Fruit fly (Drosophila melanogaster): Measurements from ENCODE around the gene CG4456.

Gene CG4456

dm6 chr3L:9379484-9380343 lies 7.2 kb downstream of the CG4456 start, which contains the start of gene Hsp67Ba:
Gene Hsp67Ba, minus strand, starts transcription at chr3L:9379534.
- peak; percentile 51 for TF ChIP-seq Dif (GFP tag; optimal IDR thresholded peaks at IDR 0.05; ENCODE audit: partially characterized antibody)
- no peak for TF ChIP-seq pan (optimal IDR thresholded peaks at IDR 0.05)
- no peak for TF ChIP-seq dl (GFP tag; optimal IDR thresholded peaks at IDR 0.05; ENCODE audit: insufficient read depth in 1 of 2, partially characterized antibody in 2 of 2)
- peak; percentile 11 for TF ChIP-seq woc (GFP tag; optimal IDR thresholded peaks at IDR 0.05)
- peak; percentile 22 for TF ChIP-seq fru (GFP tag; optimal IDR thresholded peaks at IDR 0.05)
- peak; percentile 51 for TF ChIP-seq CrebA (GFP tag; optimal IDR thresholded peaks at IDR 0.05; ENCODE audit: borderline replicate concordance)
- no peak for TF ChIP-seq Myc (optimal IDR thresholded peaks at IDR 0.05)
- TF ChIP-seq Hr83 (GFP tag; optimal IDR thresholded peaks at IDR 0.05; ENCODE audit: poor library complexity, severe bottlenecking) = peak; percentile 26
- peak; percentile 49 for TF ChIP-seq psq (GFP tag; optimal IDR thresholded peaks at IDR 0.05)

- TF ChIP-seq HLH106 (tag; optimal IDR thresholded peaks at IDR 0.05) = peak; percentile 7
- TF ChIP-seq Dfd (GFP tag; optimal IDR thresholded peaks at IDR 0.05) = no peak
- no peak for TF ChIP-seq Hnf4 (GFP tag; optimal IDR thresholded peaks at IDR 0.05)
- TF ChIP-seq Rel (GFP tag; optimal IDR thresholded peaks at IDR 0.05) = no peak
- peak; percentile 70 for TF ChIP-seq Rel (tag; optimal IDR thresholded peaks at IDR 0.05)
- peak in 1 of 2 experiments; percentile 22 for TF ChIP-seq dl (GFP tag; optimal IDR thresholded peaks at IDR 0.05; ENCODE audit: insufficient read depth in 1 of 2, partially characterized antibody in 2 of 2)
- peak; percentile 6 for TF ChIP-seq woc (GFP tag; optimal IDR thresholded peaks at IDR 0.05)
- peak; percentile 36 for TF ChIP-seq Sp1 (GFP tag; optimal IDR thresholded peaks at IDR 0.05)
- TF ChIP-seq CG9705 (GFP tag; optimal IDR thresholded peaks at IDR 0.05) = peak; percentile 39
Measured at dm6 chr3L:9380344-9380849, 7.9 kb downstream of the CG4456 start.

- TF ChIP-seq dmrt93B (GFP tag; optimal IDR thresholded peaks at IDR 0.05) (no peak), Rel (GFP tag; optimal IDR thresholded peaks at IDR 0.05) (no peak), Rel (tag; optimal IDR thresholded peaks at IDR 0.05) (peak; percentile 47), Dfd (GFP tag; optimal IDR thresholded peaks at IDR 0.05) (no peak), psq (GFP tag; optimal IDR thresholded peaks at IDR 0.05) (peak; percentile 66), CG32264 (GFP tag; optimal IDR thresholded peaks at IDR 0.05) (peak; percentile 12), Myc (optimal IDR thresholded peaks at IDR 0.05) (no peak), Sp1 (GFP tag; optimal IDR thresholded peaks at IDR 0.05) (peak; percentile 27), dl (GFP tag; optimal IDR thresholded peaks at IDR 0.05; ENCODE audit: insufficient read depth in 1 of 2, partially characterized antibody in 2 of 2) (peak in 1 of 2 experiments; percentile 7), brk (GFP tag; optimal IDR thresholded peaks at IDR 0.05) (peak; percentile 71), br (GFP tag; optimal IDR thresholded peaks at IDR 0.05) (peak; percentile 60), sv (GFP tag; optimal IDR thresholded peaks at IDR 0.05) (no peak), tai (GFP tag; optimal IDR thresholded peaks at IDR 0.05) (no peak), Hnf4 (GFP tag; optimal IDR thresholded peaks at IDR 0.05) (peak; percentile 59), Hr78 (GFP tag; optimal IDR thresholded peaks at IDR 0.05) (no peak), Jra (GFP tag; optimal IDR thresholded peaks at IDR 0.05) (peak; percentile 32), lola (GFP tag; optimal IDR thresholded peaks at IDR 0.05) (no peak), GATAd (GFP tag; optimal IDR thresholded peaks at IDR 0.05) (no peak), Dif (GFP tag; optimal IDR thresholded peaks at IDR 0.05; ENCODE audit: partially characterized antibody) (peak; percentile 59), sage (GFP tag; optimal IDR thresholded peaks at IDR 0.05) (peak; percentile 6), ey (GFP tag; optimal IDR thresholded peaks at IDR 0.05) (no peak), CG9705 (GFP tag; optimal IDR thresholded peaks at IDR 0.05) (no peak), pan (optimal IDR thresholded peaks at IDR 0.05) (no peak), N (GFP tag; optimal IDR thresholded peaks at IDR 0.05) (no peak), HLH106 (tag; optimal IDR thresholded peaks at IDR 0.05) (peak; percentile 28), Abd-B (GFP tag; optimal IDR thresholded peaks at IDR 0.05) (no peak), woc (GFP tag; optimal IDR thresholded peaks at IDR 0.05) (peak; percentile 26), usp (GFP tag; optimal IDR thresholded peaks at IDR 0.05) (no peak), dsf (GFP tag; optimal IDR thresholded peaks at IDR 0.05; ENCODE audit: borderline replicate concordance) (no peak), fru (GFP tag; optimal IDR thresholded peaks at IDR 0.05) (peak; percentile 50), h (GFP tag; optimal IDR thresholded peaks at IDR 0.05) (peak; percentile 35), OdsH (GFP tag; optimal IDR thresholded peaks at IDR 0.05) (peak; percentile 53), Hr83 (GFP tag; optimal IDR thresholded peaks at IDR 0.05; ENCODE audit: poor library complexity, severe bottlenecking) (peak; percentile 88), CrebA (GFP tag; optimal IDR thresholded peaks at IDR 0.05; ENCODE audit: borderline replicate concordance) (peak; percentile 58), Vsx2 (GFP tag; optimal IDR thresholded peaks at IDR 0.05; ENCODE audit: partially characterized antibody) (no peak), foxo (GFP tag; optimal IDR thresholded peaks at IDR 0.05) (peak; percentile 43 to 45), rgr (GFP tag; optimal IDR thresholded peaks at IDR 0.05) (peak; percentile 37), Mio (GFP tag; optimal IDR thresholded peaks at IDR 0.05) (no peak), jim (GFP tag; optimal IDR thresholded peaks at IDR 0.05) (no peak)
Measured at dm6 chr3L:9381602-9382001, 9.1 kb downstream of the CG4456 start, which contains the start of gene Hsp23. Gene Hsp23, plus strand, starts transcription at chr3L:9381882.
